Fruit fly (Drosophila melanogaster): ENCODE results near the gene CG13033.

CG13033 gene

dm6 chr3L:16566093-16566492 is 20.7 kb upstream of the CG13033 start:
- no peak for TF ChIP-seq ey (GFP tag; optimal IDR thresholded peaks at IDR 0.05)
- TF ChIP-seq OdsH (GFP tag; optimal IDR thresholded peaks at IDR 0.05) = no peak
- TF ChIP-seq h (GFP tag; optimal IDR thresholded peaks at IDR 0.05) = no peak
- TF ChIP-seq Mio (GFP tag; optimal IDR thresholded peaks at IDR 0.05) = no peak
- TF ChIP-seq sage (GFP tag; optimal IDR thresholded peaks at IDR 0.05) = no peak
- no peak for TF ChIP-seq CG32264 (GFP tag; optimal IDR thresholded peaks at IDR 0.05)
- TF ChIP-seq brk (GFP tag; optimal IDR thresholded peaks at IDR 0.05) = no peak
- no peak for TF ChIP-seq foxo (GFP tag; optimal IDR thresholded peaks at IDR 0.05)
- no peak for TF ChIP-seq HLH106 (tag; optimal IDR thresholded peaks at IDR 0.05)
- TF ChIP-seq usp (GFP tag; optimal IDR thresholded peaks at IDR 0.05) = no peak
- no peak for TF ChIP-seq Vsx2 (GFP tag; optimal IDR thresholded peaks at IDR 0.05; ENCODE audit: partially characterized antibody)

- TF ChIP-seq foxo (GFP tag; optimal IDR thresholded peaks at IDR 0.05) (peak in 1 of 2 experiments; percentile 4), Vsx2 (GFP tag; optimal IDR thresholded peaks at IDR 0.05; ENCODE audit: partially characterized antibody) (no peak)
These were observed 17.9 kb upstream of the CG13033 start for dm6 chr3L:16563361-16563760.

DNA sequence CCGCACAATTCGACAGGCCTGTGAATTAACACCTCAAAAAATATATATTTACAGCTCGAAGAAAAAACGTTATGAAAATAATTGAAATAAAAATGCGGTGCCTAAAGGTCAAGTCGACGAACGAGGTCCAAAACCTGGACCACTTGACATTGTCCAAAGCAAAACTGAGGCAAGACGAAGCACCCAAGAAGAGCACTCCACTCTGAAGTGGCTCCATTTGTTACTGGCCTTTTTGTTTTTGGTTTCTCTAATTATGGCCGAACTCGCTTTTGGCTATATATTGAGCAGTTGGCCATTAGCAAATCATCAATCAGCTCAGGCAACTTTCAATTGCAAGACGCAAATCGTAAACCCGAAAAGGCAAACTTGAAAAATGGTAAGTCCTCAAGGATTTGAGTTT is 11.1 kb upstream of the CG13033 start, which contains the start of gene CG4229:
TSS of gene CG4229 (plus strand) at position 301 of the 400 bp plus-strand sequence.
- no peak for TF ChIP-seq ey (GFP tag; optimal IDR thresholded peaks at IDR 0.05)
- TF ChIP-seq Dif (GFP tag; optimal IDR thresholded peaks at IDR 0.05; ENCODE audit: partially characterized antibody) = no peak
- no peak for TF ChIP-seq Sp1 (GFP tag; optimal IDR thresholded peaks at IDR 0.05)
- no peak for TF ChIP-seq Abd-B (GFP tag; optimal IDR thresholded peaks at IDR 0.05)
- no peak for TF ChIP-seq sage (GFP tag; optimal IDR thresholded peaks at IDR 0.05)
- TF ChIP-seq Mio (GFP tag; optimal IDR thresholded peaks at IDR 0.05) = no peak
- no peak for TF ChIP-seq GATAd (GFP tag; optimal IDR thresholded peaks at IDR 0.05)
- no peak for TF ChIP-seq jim (GFP tag; optimal IDR thresholded peaks at IDR 0.05)
- no peak for TF ChIP-seq Rel (GFP tag; optimal IDR thresholded peaks at IDR 0.05)
- no peak for TF ChIP-seq Rel (tag; optimal IDR thresholded peaks at IDR 0.05)
- no peak for TF ChIP-seq Myc (optimal IDR thresholded peaks at IDR 0.05)
- TF ChIP-seq Hr78 (GFP tag; optimal IDR thresholded peaks at IDR 0.05) = no peak
- no peak for TF ChIP-seq pan (optimal IDR thresholded peaks at IDR 0.05)
- TF ChIP-seq tai (GFP tag; optimal IDR thresholded peaks at IDR 0.05) = no peak
- TF ChIP-seq Dfd (GFP tag; optimal IDR thresholded peaks at IDR 0.05) = no peak
- TF ChIP-seq woc (GFP tag; optimal IDR thresholded peaks at IDR 0.05) = no peak

dm6 chr3L:16546159-16546558 is 731 bp upstream of the CG13033 start:
- TF ChIP-seq psq (GFP tag; optimal IDR thresholded peaks at IDR 0.05) = no peak

- no peak for TF ChIP-seq sv (GFP tag; optimal IDR thresholded peaks at IDR 0.05)
- TF ChIP-seq dl (GFP tag; optimal IDR thresholded peaks at IDR 0.05; ENCODE audit: insufficient read depth in 1 of 2, partially characterized antibody in 2 of 2) = no peak
- TF ChIP-seq woc (GFP tag; optimal IDR thresholded peaks at IDR 0.05) = no peak
- no peak for TF ChIP-seq OdsH (GFP tag; optimal IDR thresholded peaks at IDR 0.05)
- TF ChIP-seq Dfd (GFP tag; optimal IDR thresholded peaks at IDR 0.05) = no peak
- TF ChIP-seq pan (optimal IDR thresholded peaks at IDR 0.05) = no peak
- no peak for TF ChIP-seq brk (GFP tag; optimal IDR thresholded peaks at IDR 0.05)
- no peak for TF ChIP-seq foxo (GFP tag; optimal IDR thresholded peaks at IDR 0.05)
- no peak for TF ChIP-seq usp (GFP tag; optimal IDR thresholded peaks at IDR 0.05)
- no peak for TF ChIP-seq Hr83 (GFP tag; optimal IDR thresholded peaks at IDR 0.05; ENCODE audit: poor library complexity, severe bottlenecking)
- TF ChIP-seq Abd-B (GFP tag; optimal IDR thresholded peaks at IDR 0.05) = no peak
- no peak for TF ChIP-seq psq (GFP tag; optimal IDR thresholded peaks at IDR 0.05)
- no peak for TF ChIP-seq dmrt93B (GFP tag; optimal IDR thresholded peaks at IDR 0.05)
- TF ChIP-seq lola (GFP tag; optimal IDR thresholded peaks at IDR 0.05) = no peak
These were observed 1.2 kb downstream of the CG13033 start for dm6 chr3L:16544220-16544619.

DNA sequence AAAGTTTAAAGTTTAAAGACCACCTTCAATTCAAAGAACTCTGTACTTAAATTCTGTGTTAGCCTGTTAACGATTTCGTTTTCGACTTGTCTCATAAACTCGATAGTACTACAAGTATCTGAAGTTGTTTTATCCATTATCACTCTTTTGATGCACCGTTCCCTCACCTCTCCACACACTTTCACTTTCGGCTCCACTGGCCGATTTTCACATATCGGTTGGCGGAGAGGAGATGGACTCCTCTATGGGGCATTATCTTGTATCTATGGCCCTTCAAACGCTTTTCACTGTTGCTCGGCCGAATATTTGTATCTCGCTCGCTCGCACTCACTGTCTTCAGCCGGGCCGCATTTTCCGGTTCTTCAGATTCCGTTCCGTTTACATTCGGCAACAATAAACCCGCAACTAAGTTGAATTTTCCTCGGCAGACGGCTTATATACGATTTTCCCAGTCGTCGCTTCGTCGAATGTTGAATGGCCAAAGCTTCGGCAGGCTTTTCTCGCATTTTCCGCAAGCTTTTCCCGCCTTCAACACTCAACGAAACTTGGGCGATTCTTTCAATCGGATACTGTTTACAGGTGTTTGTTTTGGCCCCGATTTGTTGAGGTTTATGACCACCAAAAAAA is 2.3 kb downstream of the CG13033 start, which contains the start of gene CG43373:
TSS of gene CG43373 (minus strand) at position 373 of the 627 bp plus-strand sequence.
- TF ChIP-seq Jra (GFP tag; optimal IDR thresholded peaks at IDR 0.05) (no peak), CG9705 (GFP tag; optimal IDR thresholded peaks at IDR 0.05) (no peak), Mio (GFP tag; optimal IDR thresholded peaks at IDR 0.05) (no peak), brk (GFP tag; optimal IDR thresholded peaks at IDR 0.05) (no peak), woc (GFP tag; optimal IDR thresholded peaks at IDR 0.05) (no peak), jim (GFP tag; optimal IDR thresholded peaks at IDR 0.05) (no peak), sv (GFP tag; optimal IDR thresholded peaks at IDR 0.05) (no peak), OdsH (GFP tag; optimal IDR thresholded peaks at IDR 0.05) (no peak), rgr (GFP tag; optimal IDR thresholded peaks at IDR 0.05) (no peak), dl (GFP tag; optimal IDR thresholded peaks at IDR 0.05; ENCODE audit: insufficient read depth in 1 of 2, partially characterized antibody in 2 of 2) (no peak), Dif (GFP tag; optimal IDR thresholded peaks at IDR 0.05; ENCODE audit: partially characterized antibody) (no peak), Hnf4 (GFP tag; optimal IDR thresholded peaks at IDR 0.05) (no peak)

Measured in whole organism, wandering third instar larva.